Worm (Caenorhabditis elegans): ENCODE data around the gene F07G11.2.
"Not testable (repeated sequence)": the region's sequence is repeated elsewhere in the genome, so short reads cannot be mapped to it uniquely, and the experiment has no call there.

DNA sequence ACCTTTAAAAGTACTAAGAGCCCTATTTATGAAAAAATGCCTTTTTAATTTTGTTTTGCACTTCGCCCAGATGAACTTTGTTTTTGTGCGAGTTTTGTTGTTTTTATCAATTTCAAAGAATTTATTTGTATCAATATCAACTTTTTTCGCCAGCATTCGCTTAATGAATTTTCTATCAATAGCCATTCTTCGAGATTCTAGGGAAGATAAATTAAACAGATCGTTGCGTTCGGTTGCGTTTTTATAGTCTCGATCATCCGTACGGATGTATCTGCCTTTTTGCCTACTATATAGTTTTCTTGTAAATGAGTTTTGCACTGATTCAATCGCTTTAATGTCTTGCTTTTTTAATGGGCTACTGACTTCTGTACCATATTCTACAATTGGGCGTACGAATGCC is 40.9 kb downstream of the F07G11.2 start, which contains the start of gene nhr-147:
- not testable (repeated sequence) for TF ChIP-seq ama-1 (optimal IDR thresholded peaks at IDR 0.05); ama-1 (GFP tag; optimal IDR thresholded peaks at IDR 0.05); F52B5.7 (tag; optimal IDR thresholded peaks at IDR 0.05); F23B12.7 (tag; optimal IDR thresholded peaks at IDR 0.05; ENCODE audit: insufficient read depth); pha-4 (tag; optimal IDR thresholded peaks at IDR 0.05); nhr-27 (tag; optimal IDR thresholded peaks at IDR 0.05); nfya-1 (tag; optimal IDR thresholded peaks at IDR 0.05; ENCODE audit: borderline replicate concordance, insufficient read depth); madf-6 (GFP tag; IDR thresholded peaks at IDR 0.05)
